Worm (Caenorhabditis elegans) whole organism, L1 larva: ENCODE data around the gene snpn-1.
"Not testable (repeated sequence)": the region's sequence is repeated elsewhere in the genome, so short reads cannot be mapped to it uniquely, and the experiment has no call there.

Experiments
- C16A3.4 ChIP-seq: fragments of 150-350 bp; optimal IDR thresholded peaks from 2 replicates; lab custom pipeline; 2014; ENCODE audit warnings: missing biosample characterization, missing genetic modification characterization
- F16B12.6 ChIP-seq: fragments of 150-350 bp; optimal IDR thresholded peaks from 2 replicates; lab custom pipeline; 2014; ENCODE audit warnings: missing biosample characterization, missing genetic modification characterization
- Y116A8C.19 ChIP-seq: sonication (generic microtip); optimal IDR thresholded peaks from 2 replicates; lab custom pipeline; 2016; ENCODE audit warnings: missing compliant biosample characterization, missing genetic modification characterization, borderline replicate concordance
- aha-1 ChIP-seq: fragments of 150-350 bp; optimal IDR thresholded peaks from 2 replicates; lab custom pipeline; 2014; ENCODE audit warnings: missing biosample characterization, missing genetic modification characterization
- aly-2 ChIP-seq: fragments of 150-350 bp; optimal IDR thresholded peaks from 2 replicates; lab custom pipeline; 2014; ENCODE audit warnings: missing biosample characterization, missing genetic modification characterization
- ceh-82 ChIP-seq, 3 experiments: fragments of 150-350 bp in 1 of 3; sonication (generic microtip) in 2 of 3; optimal IDR thresholded peaks; 2 replicates each; lab custom pipeline; 2014 to 2017; ENCODE audit warnings: missing biosample characterization in 3 of 3, missing genetic modification characterization in 3 of 3
- efl-1 ChIP-seq, 4 experiments: fragments of 150-350 bp; optimal IDR thresholded peaks in 3 of 4; peaks in 1 of 4; 1 replicate in 1 of 4; 2 replicates in 3 of 4; lab custom pipeline; 2014; ENCODE audit warnings: missing biosample characterization in 2 of 4, missing genetic modification characterization in 2 of 4, missing genetic modification reagents in 2 of 4
- elt-2 ChIP-seq: sonication (generic microtip); optimal IDR thresholded peaks from 2 replicates; lab custom pipeline; 2016; ENCODE audit warnings: missing genetic modification characterization, mild to moderate bottlenecking, inconsistent platforms, missing compliant biosample characterization, missing genetic modification reagents
- elt-3 ChIP-seq, 6 experiments: fragments of 150-350 bp in 1 of 6; sonication (generic microtip); optimal IDR thresholded peaks; 2 replicates each; lab custom pipeline; 2017 to 2018; ENCODE audit warnings: missing biosample characterization in 6 of 6, missing genetic modification characterization in 6 of 6, inconsistent platforms in 1 of 6
- grh-1 ChIP-seq: fragments of 200-800 bp; sonication (Bioruptor generic); IDR thresholded peaks from 2 replicates; pipeline ENCODE4 v1.3.6; 2022; ENCODE audit warnings: missing genetic modification reagents, missing genetic modification characterization, missing compliant biosample characterization
- hlh-17 ChIP-seq: fragments of 200-800 bp; sonication (Bioruptor generic); optimal IDR thresholded peaks from 2 replicates; lab custom pipeline; 2018; ENCODE audit warnings: missing genetic modification characterization, mild to moderate bottlenecking, missing compliant biosample characterization, moderate library complexity, borderline replicate concordance
- hlh-4 ChIP-seq: sonication (generic microtip); optimal IDR thresholded peaks from 2 replicates; lab custom pipeline; 2016; ENCODE audit warnings: mild to moderate bottlenecking, missing genetic modification characterization, missing compliant biosample characterization
- irx-1 ChIP-seq: sonication (generic microtip); optimal IDR thresholded peaks from 2 replicates; lab custom pipeline; 2016; ENCODE audit warnings: missing genetic modification characterization, missing compliant biosample characterization
- lin-13 ChIP-seq: fragments of 150-350 bp; optimal IDR thresholded peaks from 2 replicates; lab custom pipeline; 2014; ENCODE audit warnings: missing biosample characterization, missing genetic modification reagents, missing genetic modification characterization
- lin-39 ChIP-seq: fragments of 150-350 bp; optimal IDR thresholded peaks from 2 replicates; lab custom pipeline; 2014; ENCODE audit warnings: missing biosample characterization, missing genetic modification reagents, missing genetic modification characterization
- lir-3 ChIP-seq: sonication (generic microtip); optimal IDR thresholded peaks from 2 replicates; lab custom pipeline; 2016; ENCODE audit warnings: mild to moderate bottlenecking, missing genetic modification characterization, moderate library complexity, missing compliant biosample characterization; ENCODE audit not compliant: poor library complexity
- lsy-2 ChIP-seq, 2 experiments: fragments of 150-350 bp; optimal IDR thresholded peaks; 2 replicates each; lab custom pipeline; 2014; ENCODE audit warnings: missing biosample characterization in 2 of 2, missing genetic modification characterization in 2 of 2
- mab-9 ChIP-seq: fragments of 200-800 bp; sonication (Bioruptor generic); IDR thresholded peaks from 2 replicates; pipeline ENCODE4 v1.3.6; 2022; ENCODE audit warnings: missing genetic modification reagents, missing genetic modification characterization, missing compliant biosample characterization
- mef-2 ChIP-seq: fragments of 150-350 bp; optimal IDR thresholded peaks from 2 replicates; lab custom pipeline; 2014; ENCODE audit warnings: missing biosample characterization, missing genetic modification characterization
- nhr-11 ChIP-seq: fragments of 150-350 bp; optimal IDR thresholded peaks from 2 replicates; lab custom pipeline; 2014; ENCODE audit warnings: missing biosample characterization, missing genetic modification characterization
- nhr-237 ChIP-seq: fragments of 150-350 bp; optimal IDR thresholded peaks from 2 replicates; lab custom pipeline; 2014; ENCODE audit warnings: missing biosample characterization, missing genetic modification characterization
- nhr-71 ChIP-seq: sonication (generic microtip); optimal IDR thresholded peaks from 2 replicates; lab custom pipeline; 2016; ENCODE audit warnings: mild to moderate bottlenecking, missing genetic modification characterization, moderate library complexity, missing compliant biosample characterization
- nhr-85 ChIP-seq: sonication (generic microtip); peaks from one replicate; lab custom pipeline; 2016; ENCODE audit warnings: missing genetic modification characterization, inconsistent platforms, missing compliant biosample characterization
- skn-1 ChIP-seq: fragments of 150-350 bp; optimal IDR thresholded peaks from 2 replicates; lab custom pipeline; 2014; ENCODE audit warnings: missing biosample characterization, missing genetic modification characterization
- swsn-7 ChIP-seq: sonication (generic microtip); optimal IDR thresholded peaks from 2 replicates; lab custom pipeline; 2016; ENCODE audit warnings: missing genetic modification characterization, missing compliant biosample characterization
- tlp-1 ChIP-seq: fragments of 150-350 bp; optimal IDR thresholded peaks from 2 replicates; lab custom pipeline; 2014; ENCODE audit warnings: missing biosample characterization, missing genetic modification characterization
- unc-30 ChIP-seq: sonication (generic microtip); optimal IDR thresholded peaks from 2 replicates; lab custom pipeline; 2017; ENCODE audit warnings: missing biosample characterization, missing genetic modification characterization
- unc-98 ChIP-seq: fragments of 200-800 bp; sonication (Bioruptor generic); IDR thresholded peaks from 2 replicates; pipeline ENCODE4 v1.3.6; 2022; ENCODE audit warnings: missing genetic modification characterization, missing compliant biosample characterization
- xbp-1 ChIP-seq: sonication (generic microtip); optimal IDR thresholded peaks from 2 replicates; lab custom pipeline; 2016; ENCODE audit warnings: missing genetic modification characterization, missing compliant biosample characterization

Gene snpn-1

DNA sequence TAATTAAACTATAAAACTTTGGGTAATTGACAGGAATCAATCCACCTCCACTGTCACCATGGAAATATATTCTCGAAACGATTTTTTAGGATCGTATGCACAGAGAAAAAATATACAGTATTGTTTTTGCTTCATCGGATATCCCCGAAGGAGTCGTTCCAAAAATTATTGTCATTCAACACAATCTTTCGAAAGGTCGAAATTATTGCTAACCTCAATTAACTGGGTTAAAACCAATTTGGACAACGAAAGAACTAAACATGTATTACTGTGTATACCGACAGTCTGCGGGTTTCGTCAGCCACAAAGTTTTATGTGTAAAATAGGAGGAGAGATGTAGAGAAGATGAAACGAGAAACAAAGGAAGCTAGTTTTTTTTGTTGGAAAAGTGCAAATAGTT, 27.5 kb downstream of the snpn-1 start (continued):
- TF ChIP-seq nhr-237 (tag; lab: Kevin White, UChicago) (no peak), hlh-17 (GFP tag; lab: Kevin White, UChicago) (no peak), unc-98 (GFP tag; lab: Robert Waterston, UW) (no peak), lin-13 (GFP tag; lab: Kevin White, UChicago) (no peak), mab-9 (no peak)

- not testable (repeated sequence) for TF ChIP-seq tlp-1 (tag; lab: Kevin White, UChicago); swsn-7; xbp-1 (tag; lab: Kevin White, UChicago)
Observed at ce11 chrIV:5062278-5062677, 28.6 kb downstream of the snpn-1 start, which contains the start of gene msp-57. Gene msp-57, plus strand, starts transcription at chrIV:5062578.

- no peak for TF ChIP-seq lir-3 (tag; lab: Kevin White, UChicago)
- TF ChIP-seq, all 84 proteins: peak for 0
Observed at ce11 chrIV:5060984-5061383, 29.9 kb downstream of the snpn-1 start, which contains the start of gene C09B9.7. Gene C09B9.7, minus strand, starts transcription at chrIV:5061084.

- TF ChIP-seq Y116A8C.19 (no peak), F16B12.6 (no peak), aly-2 (tag; lab: Kevin White, UChicago) (no peak), lin-39 (tag; lab: Kevin White, UChicago) (no peak), lsy-2 (tag; optimal IDR thresholded peaks at IDR 0.05; lab: Kevin White, UChicago) (no peak)
Observed at ce11 chrIV:5055964-5056588, 34.8 kb downstream of the snpn-1 start, which contains the start of gene msp-55. Gene msp-55, minus strand, starts transcription at chrIV:5056014.

DNA sequence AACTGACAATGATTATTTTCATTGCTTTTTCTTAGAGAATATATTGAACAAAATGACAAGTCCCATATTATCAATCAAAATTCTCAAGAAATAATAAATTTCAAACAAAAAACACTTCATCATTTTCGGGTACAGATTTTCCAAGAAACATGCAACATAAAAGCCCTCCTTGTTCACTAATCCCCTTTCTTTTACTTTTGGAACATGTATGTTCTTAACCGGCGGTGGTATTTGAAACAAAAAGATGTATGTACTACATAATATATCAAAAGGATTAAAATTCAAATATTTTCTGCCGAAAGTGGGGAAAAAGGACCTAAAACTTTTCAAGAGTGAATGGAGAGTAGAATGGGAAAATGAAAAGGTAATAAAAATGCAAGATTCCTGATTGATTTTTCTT, 36.5 kb downstream of the snpn-1 start:
- TF ChIP-seq irx-1 (tag; lab: Kevin White, UChicago) (no peak), mab-9 (peak; percentile 48; the same call in 1 of the 2 replicates), C16A3.4 (tag; lab: Kevin White, UChicago) (no peak), unc-30 (peak; percentile 62), skn-1 (tag; lab: Kevin White, UChicago) (no peak), mef-2 (tag; lab: Kevin White, UChicago) (no peak), nhr-11 (tag; lab: Kevin White, UChicago) (no peak), lir-3 (tag; lab: Kevin White, UChicago) (no peak), elt-3 (tag; optimal IDR thresholded peaks at IDR 0.05; lab: Kevin White, UChicago) (no peak), hlh-4 (tag; lab: Kevin White, UChicago) (no peak), nhr-71 (no peak), grh-1 (GFP tag; lab: Robert Waterston, UW) (no peak), lin-13 (GFP tag; lab: Kevin White, UChicago) (no peak), swsn-7 (no peak)

ce11 chrIV:5045389-5045788, 45.5 kb downstream of the snpn-1 start, which contains the start of gene hot-9:
Gene hot-9, minus strand, starts transcription at chrIV:5045489.
- no peak for TF ChIP-seq tlp-1 (tag; lab: Kevin White, UChicago)
- TF ChIP-seq efl-1 (optimal IDR thresholded peaks at IDR 0.05; lab: Kevin White, UChicago), result no peak
- no peak for TF ChIP-seq efl-1 (GFP tag; optimal IDR thresholded peaks at IDR 0.05 in 1 of 2; lab: Kevin White, UChicago)
- no peak for TF ChIP-seq elt-2
- no peak for TF ChIP-seq Y116A8C.19
- no peak for TF ChIP-seq aha-1 (tag; lab: Kevin White, UChicago)
- no peak for TF ChIP-seq nhr-11 (tag; lab: Kevin White, UChicago)
- TF ChIP-seq C16A3.4 (tag; lab: Kevin White, UChicago), result no peak
- TF ChIP-seq nhr-85 (tag; lab: Kevin White, UChicago), result no peak
- TF ChIP-seq ceh-82 (tag; optimal IDR thresholded peaks at IDR 0.05; lab: Kevin White, UChicago), result no peak
- TF ChIP-seq skn-1 (tag; lab: Kevin White, UChicago), result no peak
- TF ChIP-seq, all 84 proteins: peak for 0
